Fruit fly (Drosophila melanogaster): ENCODE results near the gene Coq3.

The Coq3 gene

DNA sequence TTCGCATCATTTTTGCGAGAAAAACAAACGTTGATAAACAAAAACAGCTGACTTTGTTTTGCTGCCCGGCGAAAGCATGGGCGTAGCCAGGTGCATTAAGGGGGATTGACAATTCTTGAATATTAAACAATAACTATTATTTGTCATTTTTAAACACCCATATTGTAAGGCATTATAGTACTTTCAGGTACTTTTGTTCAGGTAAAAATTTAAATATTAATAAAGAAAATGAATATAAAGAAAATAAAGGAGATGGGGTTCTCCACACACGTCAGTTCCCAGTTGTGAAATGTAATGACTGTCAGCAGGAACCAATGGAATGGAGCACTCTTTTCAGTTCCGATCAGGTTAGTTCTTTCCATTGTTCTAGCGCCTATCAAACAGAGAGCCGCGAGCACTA, at the start of gene Coq3, which contains the start of gene Pld3 (continued):
- TF ChIP-seq CG8924 (tag; optimal IDR thresholded peaks at IDR 0.05) (peak; percentile 83), Deaf1 (tag; optimal IDR thresholded peaks at IDR 0.05) (no peak), gcm (GFP tag; optimal IDR thresholded peaks at IDR 0.05) (peak; percentile 67), CG33213 (GFP tag; optimal IDR thresholded peaks at IDR 0.05) (peak; percentile 57), Stat92E (GFP tag; optimal IDR thresholded peaks at IDR 0.05) (no peak), bbx (GFP tag; IDR thresholded peaks at IDR 0.05; ENCODE audit: partially characterized antibody) (no peak), HmgZ (tag; optimal IDR thresholded peaks at IDR 0.05) (peak; percentile 89), tin (GFP tag; optimal IDR thresholded peaks at IDR 0.05) (peak; percentile 87), az2 (GFP tag; optimal IDR thresholded peaks at IDR 0.05) (peak; percentile 88), CG14050 (GFP tag; IDR thresholded peaks at IDR 0.05) (peak; percentile 63), CG8089 (GFP tag; optimal IDR thresholded peaks at IDR 0.05) (peak; percentile 39), trh (GFP tag; optimal IDR thresholded peaks at IDR 0.05) (peak; percentile 19), CG17359 (tag; optimal IDR thresholded peaks at IDR 0.05) (peak; percentile 89), sd (tag; optimal IDR thresholded peaks at IDR 0.05) (no peak), CG2678 (tag; optimal IDR thresholded peaks at IDR 0.05) (peak; percentile 90), Ets97D (GFP tag; optimal IDR thresholded peaks at IDR 0.05) (peak; percentile 35), CG12659 (GFP tag; optimal IDR thresholded peaks at IDR 0.05) (peak; percentile 84), zen (tag; optimal IDR thresholded peaks at IDR 0.05) (peak; percentile 72), GATAe (GFP tag; conservative IDR thresholded peaks at IDR 0.05) (no peak), CG10274 (GFP tag; optimal IDR thresholded peaks at IDR 0.05) (peak; percentile 37), Atf6 (GFP tag; IDR thresholded peaks at IDR 0.05) (peak; percentile 64), sna (GFP tag; IDR thresholded peaks at IDR 0.05; ENCODE audit: partially characterized antibody) (no peak), pho (GFP tag; optimal IDR thresholded peaks at IDR 0.05) (peak; percentile 80), ab (GFP tag; optimal IDR thresholded peaks at IDR 0.05) (peak; percentile 30), Meics (GFP tag; optimal IDR thresholded peaks at IDR 0.05) (peak; percentile 86), Jarid2 (GFP tag; optimal IDR thresholded peaks at IDR 0.05) (no peak), CG9437 (GFP tag; optimal IDR thresholded peaks at IDR 0.05) (peak; percentile 59), prd (optimal IDR thresholded peaks at IDR 0.05) (no peak), prd (GFP tag; IDR thresholded peaks at IDR 0.05) (peak; percentile 85), CG18011 (GFP tag; optimal IDR thresholded peaks at IDR 0.05) (peak; percentile 76), CG17568 (GFP tag; optimal IDR thresholded peaks at IDR 0.05) (no peak), hbn (GFP tag; IDR thresholded peaks at IDR 0.05; ENCODE audit: partially characterized antibody) (no peak), gcm2 (GFP tag; optimal IDR thresholded peaks at IDR 0.05) (no peak), BEAF-32 (GFP tag; optimal IDR thresholded peaks at IDR 0.05) (peak; percentile 3), CG10654 (GFP tag; optimal IDR thresholded peaks at IDR 0.05) (peak; percentile 83), tio (GFP tag; optimal IDR thresholded peaks at IDR 0.05) (peak; percentile 77), CG15073 (GFP tag; optimal IDR thresholded peaks at IDR 0.05) (no peak), shn (GFP tag; optimal IDR thresholded peaks at IDR 0.05) (peak; percentile 42), pb (GFP tag; optimal IDR thresholded peaks at IDR 0.05) (no peak), CG14710 (tag; optimal IDR thresholded peaks at IDR 0.05) (peak; percentile 77), zfh1 (GFP tag; IDR thresholded peaks at IDR 0.05) (peak; percentile 90), CG14014 (GFP tag; IDR thresholded peaks at IDR 0.05) (peak; percentile 81), CG6175 (GFP tag; IDR thresholded peaks at IDR 0.05) (no peak), CG2120 (GFP tag; optimal IDR thresholded peaks at IDR 0.05) (peak; percentile 91), ind (GFP tag; optimal IDR thresholded peaks at IDR 0.05) (peak; percentile 89), B-H2 (GFP tag; optimal IDR thresholded peaks at IDR 0.05) (peak; percentile 87), sens-2 (GFP tag; IDR thresholded peaks at IDR 0.05) (peak; percentile 81), CG4360 (GFP tag; IDR thresholded peaks at IDR 0.05) (peak; percentile 56; the same call in 1 of the 2 replicates), CG15514 (GFP tag; optimal IDR thresholded peaks at IDR 0.05) (peak; percentile 97), Poxn (GFP tag; IDR thresholded peaks at IDR 0.05) (no peak), CG32767 (GFP tag; IDR thresholded peaks at IDR 0.05) (peak; percentile 58; the same call in 1 of the 2 replicates)

Data from whole organism, embryonic.